Worm (Caenorhabditis elegans) whole organism, late embryonic: ENCODE results near the gene srx-67.

Source experiments
- eyg-1 ChIP-seq: sonication (generic microtip); optimal IDR thresholded peaks from 2 replicates; lab custom pipeline; 2016; ENCODE audit warnings: missing genotype, missing genetic modification characterization, missing compliant biosample characterization
- nhr-11 ChIP-seq: fragments of 150-350 bp; optimal IDR thresholded peaks from 2 replicates; lab custom pipeline; 2014; ENCODE audit warnings: missing biosample characterization, missing genetic modification characterization

DNA sequence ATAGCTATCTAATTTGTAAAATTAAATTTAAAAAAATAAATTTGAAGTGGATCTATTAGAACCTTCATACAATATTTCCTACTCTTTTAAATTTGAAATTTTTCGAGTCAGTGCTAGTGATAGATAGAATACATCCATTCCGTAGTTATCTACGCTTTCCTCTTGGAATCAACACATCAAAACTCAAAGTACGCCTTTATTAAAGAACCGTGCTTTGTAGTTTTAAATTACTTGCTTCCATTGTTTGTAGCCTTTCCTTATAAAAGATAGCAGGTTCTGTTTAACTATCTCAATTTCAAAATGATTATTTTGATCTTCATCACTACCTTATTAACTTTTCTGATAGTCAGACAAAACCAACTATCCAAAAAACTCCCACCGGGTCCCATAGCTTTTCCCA lies 28.5 kb downstream of the srx-67 start, which contains the start of gene cyp-35B3:
- TF ChIP-seq nhr-11 (tag; lab: Kevin White, UChicago) (no peak), eyg-1 (no peak)
